Worm (Caenorhabditis elegans) whole organism, young adult: ENCODE results near the gene Y43H11AL.1.

ENCODE experiments used
- F23B12.7 ChIP-seq: sonication (generic microtip); optimal IDR thresholded peaks from 2 replicates; lab custom pipeline; 2017; ENCODE audit warnings: missing genetic modification characterization, mild to moderate bottlenecking, missing compliant biosample characterization, antibody characterized with exemption, moderate library complexity; ENCODE audit not compliant: insufficient read depth
- F33H1.4 ChIP-seq: fragments of 200-800 bp; sonication (Bioruptor generic); IDR thresholded peaks from 2 replicates; pipeline ENCODE4 v1.3.6; 2022; ENCODE audit warnings: missing genetic modification reagents, missing genetic modification characterization, missing compliant biosample characterization
- F37B4.10 ChIP-seq: fragments of 200-800 bp; sonication (Bioruptor generic); IDR thresholded peaks from 2 replicates; pipeline ENCODE4 v1.3.6; 2022; ENCODE audit warnings: missing genetic modification characterization, missing compliant biosample characterization
- F39B2.1 ChIP-seq: fragments of 200-800 bp; sonication (Bioruptor generic); IDR thresholded peaks from 2 replicates; pipeline ENCODE4 v1.3.6; 2022; ENCODE audit warnings: missing genetic modification reagents, missing genetic modification characterization, missing compliant biosample characterization
- F52B5.7 ChIP-seq: sonication (generic microtip); optimal IDR thresholded peaks from 2 replicates; lab custom pipeline; 2016; ENCODE audit warnings: mild to moderate bottlenecking, missing genetic modification characterization, missing compliant biosample characterization
- F55B11.4 ChIP-seq: sonication (generic microtip); optimal IDR thresholded peaks from 2 replicates; lab custom pipeline; 2016; ENCODE audit warnings: missing compliant biosample characterization, missing genetic modification characterization, borderline replicate concordance; ENCODE audit not compliant: insufficient read depth
- F57A8.1 ChIP-seq: fragments of 200-800 bp; sonication (Bioruptor generic); optimal IDR thresholded peaks from 2 replicates; lab custom pipeline; 2018; ENCODE audit warnings: mild to moderate bottlenecking, missing genetic modification characterization, moderate library complexity, missing compliant biosample characterization
- Y67H2A.10 ChIP-seq: fragments of 200-800 bp; sonication (Bioruptor generic); conservative IDR thresholded peaks from 2 replicates; pipeline ENCODE4 v1.3.6; 2022; ENCODE audit warnings: missing genetic modification reagents, missing genetic modification characterization, missing compliant biosample characterization
- Y95B8A.8 ChIP-seq: fragments of 200-800 bp; sonication (Bioruptor generic); IDR thresholded peaks from 2 replicates; pipeline ENCODE4 v1.3.6; 2022; ENCODE audit warnings: missing genetic modification reagents, missing genetic modification characterization, missing compliant biosample characterization
- ama-1 ChIP-seq, 3 experiments: fragments of 150-350 bp in 1 of 3; sonication (generic microtip) in 2 of 3; optimal IDR thresholded peaks; 2 replicates each; lab custom pipeline; 2014 to 2018; ENCODE audit warnings: missing biosample characterization in 2 of 3, missing genetic modification characterization in 2 of 3, missing genetic modification reagents in 2 of 3
- aptf-2 ChIP-seq: fragments of 200-800 bp; sonication (Bioruptor generic); conservative IDR thresholded peaks from 2 replicates; pipeline ENCODE4 v1.3.6; 2022; ENCODE audit warnings: missing genetic modification reagents, missing genetic modification characterization, missing compliant biosample characterization
- athp-1 ChIP-seq: sonication (generic microtip); optimal IDR thresholded peaks from 2 replicates; lab custom pipeline; 2017; ENCODE audit warnings: mild to moderate bottlenecking, missing genetic modification characterization, missing compliant biosample characterization
- attf-3 ChIP-seq: fragments of 200-800 bp; sonication (Bioruptor generic); conservative IDR thresholded peaks from 2 replicates; pipeline ENCODE4 v1.3.6; 2022; ENCODE audit warnings: missing genetic modification reagents, missing genetic modification characterization, missing compliant biosample characterization
- attf-5 ChIP-seq: fragments of 200-800 bp; sonication (Bioruptor generic); optimal IDR thresholded peaks from 2 replicates; lab custom pipeline; 2018; ENCODE audit warnings: mild to moderate bottlenecking, missing genetic modification characterization, missing compliant biosample characterization
- attf-6 ChIP-seq: fragments of 200-800 bp; sonication (Bioruptor generic); IDR thresholded peaks from 2 replicates; pipeline ENCODE4 v1.3.6; 2022; ENCODE audit warnings: missing genetic modification reagents, missing genetic modification characterization, missing compliant biosample characterization
- bed-2 ChIP-seq: fragments of 200-800 bp; sonication (Bioruptor generic); IDR thresholded peaks from 2 replicates; pipeline ENCODE4 v1.3.6; 2022; ENCODE audit warnings: missing genetic modification reagents, missing genetic modification characterization, missing compliant biosample characterization
- ccch-3 ChIP-seq: fragments of 200-800 bp; sonication (Bioruptor generic); optimal IDR thresholded peaks from 2 replicates; lab custom pipeline; 2018; ENCODE audit warnings: mild to moderate bottlenecking, missing genetic modification characterization, missing compliant biosample characterization
- ceh-40 ChIP-seq: fragments of 200-800 bp; sonication (Bioruptor generic); IDR thresholded peaks from 2 replicates; pipeline ENCODE4 v1.3.6; 2022; ENCODE audit warnings: missing genetic modification characterization, missing compliant biosample characterization
- ceh-58 ChIP-seq: fragments of 200-800 bp; sonication (Bioruptor generic); IDR thresholded peaks from 2 replicates; pipeline ENCODE4 v1.3.6; 2022; ENCODE audit warnings: missing genetic modification characterization, missing compliant biosample characterization
- gei-17 ChIP-seq: fragments of 200-800 bp; sonication (Bioruptor generic); optimal IDR thresholded peaks from 2 replicates; lab custom pipeline; 2018; ENCODE audit warnings: mild to moderate bottlenecking, missing genetic modification characterization, missing compliant biosample characterization
- hrde-1 ChIP-seq: sonication (generic microtip); optimal IDR thresholded peaks from 2 replicates; lab custom pipeline; 2016; ENCODE audit warnings: missing genetic modification characterization, mild to moderate bottlenecking, missing compliant biosample characterization, moderate library complexity, missing genotype, missing genetic modification reagents, borderline replicate concordance
- lag-1 ChIP-seq: fragments of 200-800 bp; sonication (Bioruptor generic); IDR thresholded peaks from 2 replicates; pipeline ENCODE4 v1.3.6; 2022; ENCODE audit warnings: missing genetic modification reagents, missing genetic modification characterization, missing compliant biosample characterization
- let-526 ChIP-seq: fragments of 200-800 bp; sonication (Bioruptor generic); IDR thresholded peaks from 2 replicates; pipeline ENCODE4 v1.3.6; 2022; ENCODE audit warnings: missing genetic modification reagents, missing genetic modification characterization, missing compliant biosample characterization
- let-607 ChIP-seq, 2 experiments: fragments of 200-800 bp in 1 of 2; sonication (Bioruptor generic) in 1 of 2; sonication (generic microtip) in 1 of 2; optimal IDR thresholded peaks; 2 replicates each; lab custom pipeline; 2016 to 2018; ENCODE audit warnings: mild to moderate bottlenecking in 2 of 2, missing compliant biosample characterization in 2 of 2, missing genetic modification characterization in 2 of 2, moderate library complexity in 2 of 2, missing genotype in 1 of 2
- lin-35 ChIP-seq, 3 experiments: fragments of 150-350 bp in 2 of 3; sonication (generic microtip) in 1 of 3; optimal IDR thresholded peaks; 2 replicates each; lab custom pipeline; 2014 to 2018; ENCODE audit warnings: missing biosample characterization in 3 of 3, missing genetic modification characterization in 3 of 3, missing genetic modification reagents in 3 of 3
- lin-40 ChIP-seq: sonication (generic microtip); optimal IDR thresholded peaks from 2 replicates; lab custom pipeline; 2016; ENCODE audit warnings: missing genetic modification characterization, mild to moderate bottlenecking, missing compliant biosample characterization, missing genotype, missing genetic modification reagents
- lin-54 ChIP-seq: fragments of 200-800 bp; sonication (Bioruptor generic); optimal IDR thresholded peaks from 2 replicates; lab custom pipeline; 2018; ENCODE audit warnings: mild to moderate bottlenecking, missing genetic modification characterization, missing compliant biosample characterization
- lir-1 ChIP-seq: fragments of 200-800 bp; sonication (Bioruptor generic); conservative IDR thresholded peaks from 2 replicates; pipeline ENCODE4 v1.3.6; 2022; ENCODE audit warnings: missing genetic modification reagents, missing genetic modification characterization, missing compliant biosample characterization
- mel-28 ChIP-seq: sonication (generic microtip); optimal IDR thresholded peaks from 2 replicates; lab custom pipeline; 2016; ENCODE audit warnings: borderline replicate concordance, mild to moderate bottlenecking, missing genetic modification characterization, missing compliant biosample characterization
- mes-4 ChIP-seq: sonication (generic microtip); optimal IDR thresholded peaks from 2 replicates; lab custom pipeline; 2016; ENCODE audit warnings: missing genotype, missing genetic modification characterization, missing compliant biosample characterization
- nfya-2 ChIP-seq: fragments of 200-800 bp; sonication (Bioruptor generic); IDR thresholded peaks from 2 replicates; pipeline ENCODE4 v1.3.6; 2022; ENCODE audit warnings: missing genetic modification reagents, missing genetic modification characterization, missing compliant biosample characterization
- nfyb-1 ChIP-seq: fragments of 200-800 bp; sonication (Bioruptor generic); IDR thresholded peaks from 2 replicates; pipeline ENCODE4 v1.3.6; 2022; ENCODE audit warnings: missing genetic modification reagents, missing genetic modification characterization, missing compliant biosample characterization
- nhr-120 ChIP-seq: fragments of 200-800 bp; sonication (Bioruptor generic); IDR thresholded peaks from 2 replicates; pipeline ENCODE4 v1.3.6; 2022; ENCODE audit warnings: missing genetic modification characterization, missing compliant biosample characterization
- nhr-27 ChIP-seq: fragments of 200-800 bp; sonication (Bioruptor generic); optimal IDR thresholded peaks from 2 replicates; lab custom pipeline; 2018; ENCODE audit warnings: mild to moderate bottlenecking, missing genetic modification characterization, moderate library complexity, missing compliant biosample characterization
- nhr-90 ChIP-seq: sonication (generic microtip); optimal IDR thresholded peaks from 2 replicates; lab custom pipeline; 2016; ENCODE audit warnings: missing genotype, mild to moderate bottlenecking, missing genetic modification characterization, missing compliant biosample characterization
- pbrm-1 ChIP-seq: fragments of 200-800 bp; sonication (Bioruptor generic); IDR thresholded peaks from 2 replicates; pipeline ENCODE4 v1.3.6; 2022; ENCODE audit warnings: missing genetic modification reagents, missing genetic modification characterization, missing compliant biosample characterization
- rec-8 ChIP-seq, 2 experiments: sonication (generic microtip); optimal IDR thresholded peaks; 2 replicates each; lab custom pipeline; 2016; ENCODE audit warnings: mild to moderate bottlenecking in 2 of 2, missing genetic modification characterization in 2 of 2, missing genetic modification reagents in 2 of 2, missing genotype in 2 of 2, missing biosample characterization in 1 of 2, missing compliant biosample characterization in 1 of 2, moderate library complexity in 1 of 2
- repo-1 ChIP-seq: sonication (generic microtip); optimal IDR thresholded peaks from 2 replicates; lab custom pipeline; 2017; ENCODE audit warnings: mild to moderate bottlenecking, missing genetic modification characterization, missing compliant biosample characterization
- snpc-1.3 ChIP-seq: sonication (generic microtip); optimal IDR thresholded peaks from 2 replicates; lab custom pipeline; 2017; ENCODE audit warnings: missing genetic modification characterization, mild to moderate bottlenecking, missing compliant biosample characterization, antibody characterized with exemption, moderate library complexity, missing genotype, missing genetic modification reagents; ENCODE audit not compliant: insufficient read depth
- snpc-3.4 ChIP-seq: sonication (generic microtip); optimal IDR thresholded peaks from 2 replicates; lab custom pipeline; 2017; ENCODE audit warnings: missing genetic modification characterization, mild to moderate bottlenecking, missing compliant biosample characterization, antibody characterized with exemption, moderate library complexity, missing genotype, missing genetic modification reagents
- tbx-9 ChIP-seq: sonication (generic microtip); optimal IDR thresholded peaks from 2 replicates; lab custom pipeline; 2016; ENCODE audit warnings: borderline replicate concordance, missing genetic modification characterization, inconsistent platforms, missing compliant biosample characterization
- tlf-1 ChIP-seq: fragments of 200-800 bp; sonication (Bioruptor generic); optimal IDR thresholded peaks from 2 replicates; lab custom pipeline; 2018; ENCODE audit warnings: mild to moderate bottlenecking, missing genetic modification characterization, missing compliant biosample characterization
- unc-130 ChIP-seq: sonication (generic microtip); optimal IDR thresholded peaks from 2 replicates; lab custom pipeline; 2016; ENCODE audit warnings: missing genetic modification reagents, missing genetic modification characterization, missing compliant biosample characterization
- zfh-2 ChIP-seq: fragments of 200-800 bp; sonication (Bioruptor generic); conservative IDR thresholded peaks from 2 replicates; pipeline ENCODE4 v1.3.6; 2022; ENCODE audit warnings: missing genetic modification reagents, missing genetic modification characterization, missing compliant biosample characterization
- ztf-18 ChIP-seq: sonication (generic microtip); optimal IDR thresholded peaks from 2 replicates; lab custom pipeline; 2016; ENCODE audit warnings: missing genotype, mild to moderate bottlenecking, missing genetic modification characterization, missing compliant biosample characterization
- ztf-22 ChIP-seq: fragments of 200-800 bp; sonication (Bioruptor generic); optimal IDR thresholded peaks from 2 replicates; lab custom pipeline; 2018; ENCODE audit warnings: mild to moderate bottlenecking, missing genetic modification characterization, moderate library complexity, missing compliant biosample characterization

The Y43H11AL.1 gene

ce11 chrII:255124-255523, 22.6 kb upstream of the Y43H11AL.1 start (continued):
- TF ChIP-seq Y67H2A.10 (GFP tag; lab: Robert Waterston, UW): peak; percentile 75
- peak; percentile 80 for TF ChIP-seq attf-3
- peak; percentile 91 for TF ChIP-seq lin-54
- TF ChIP-seq rec-8 (tag; optimal IDR thresholded peaks at IDR 0.05; lab: Kevin White, UChicago): peak in 1 of 2 experiments; percentile 72
- TF ChIP-seq nfya-2 (GFP tag; lab: Robert Waterston, UW): no peak
- peak; percentile 44 for TF ChIP-seq gei-17 (GFP tag; lab: Kevin White, UChicago)
- peak; percentile 66 for TF ChIP-seq repo-1 (tag; lab: Kevin White, UChicago)
- peak; percentile 77 for TF ChIP-seq snpc-3.4 (tag; lab: Kevin White, UChicago)
- peak; percentile 13 for TF ChIP-seq F57A8.1 (GFP tag; lab: Kevin White, UChicago)
- TF ChIP-seq athp-1 (tag; lab: Kevin White, UChicago): peak; percentile 96
- peak; percentile 82; the same call in 1 of the 2 replicates for TF ChIP-seq let-526 (GFP tag; lab: Robert Waterston, UW)
- TF ChIP-seq mel-28 (tag; lab: Kevin White, UChicago): peak; percentile 70
- peak; percentile 93 for TF ChIP-seq Y95B8A.8
- TF ChIP-seq zfh-2 (GFP tag; lab: Robert Waterston, UW): peak; percentile 70; the same call in 1 of the 2 replicates
- TF ChIP-seq tbx-9 (tag; lab: Kevin White, UChicago): no peak
- TF ChIP-seq ztf-22 (GFP tag; lab: Kevin White, UChicago): peak; percentile 59
- 0 out of 2 replicates have a peak, but pooled peaks have one; percentile 58 for TF ChIP-seq attf-6 (GFP tag; lab: Robert Waterston, UW)
- TF ChIP-seq ztf-18 (tag; lab: Kevin White, UChicago): peak; percentile 83
- peak; percentile 90 for TF ChIP-seq nfyb-1
- TF ChIP-seq pbrm-1 (GFP tag; lab: Robert Waterston, UW): peak; percentile 94
- TF ChIP-seq aptf-2 (GFP tag; lab: Robert Waterston, UW): peak; percentile 68; the same call in 1 of the 2 replicates
- peak in 1 of 2 experiments; percentile 59 for TF ChIP-seq let-607 (tag; optimal IDR thresholded peaks at IDR 0.05; lab: Kevin White, UChicago)
- TF ChIP-seq F37B4.10 (GFP tag; lab: Robert Waterston, UW): no peak
- TF ChIP-seq mes-4 (tag; lab: Kevin White, UChicago): no peak
- 0 out of 2 replicates have a peak, but pooled peaks have one; percentile 24 for TF ChIP-seq ceh-40 (GFP tag; lab: Robert Waterston, UW)
- TF ChIP-seq ama-1 (optimal IDR thresholded peaks at IDR 0.05; lab: Kevin White, UChicago): no peak
- peak; percentile 7 to 67 for TF ChIP-seq ama-1 (GFP tag; optimal IDR thresholded peaks at IDR 0.05; lab: Kevin White, UChicago)
- TF ChIP-seq F52B5.7 (tag; lab: Kevin White, UChicago): peak; percentile 54
- TF ChIP-seq F33H1.4: peak; percentile 59
- no peak for TF ChIP-seq nhr-27 (tag; lab: Kevin White, UChicago)
- no peak for TF ChIP-seq F55B11.4 (tag; lab: Kevin White, UChicago)
- peak; percentile 28 for TF ChIP-seq hrde-1 (tag; lab: Kevin White, UChicago)
- peak; percentile 87 for TF ChIP-seq lir-1 (GFP tag; lab: Robert Waterston, UW)
- no peak for TF ChIP-seq lag-1
- TF ChIP-seq nhr-90 (tag; lab: Kevin White, UChicago): peak; percentile 4
- TF ChIP-seq snpc-1.3 (tag; lab: Kevin White, UChicago): peak; percentile 71
- TF ChIP-seq F39B2.1: no peak
- peak; percentile 48 for TF ChIP-seq ccch-3 (GFP tag; lab: Kevin White, UChicago)
- peak in 1 of 3 experiments; percentile 94 for TF ChIP-seq lin-35 (GFP tag; optimal IDR thresholded peaks at IDR 0.05; lab: Kevin White, UChicago)
- TF ChIP-seq tlf-1 (GFP tag; lab: Kevin White, UChicago): peak; percentile 90
- peak; percentile 77 for TF ChIP-seq F23B12.7 (tag; lab: Kevin White, UChicago)
- no peak for TF ChIP-seq bed-2
- no peak for TF ChIP-seq ceh-58
- peak; percentile 98 for TF ChIP-seq attf-5
- peak; percentile 94 for TF ChIP-seq lin-40 (tag; lab: Kevin White, UChicago)
- peak; percentile 75 for TF ChIP-seq unc-130 (GFP tag; lab: Kevin White, UChicago)
- TF ChIP-seq nhr-120 (GFP tag; lab: Robert Waterston, UW): no peak
